Fruit fly (Drosophila melanogaster) S2 (cell line): ENCODE results near the gene CG43052.

ENCODE experiments used
- CG8478 ChIP-seq: fragments of >200 bp; optimal IDR thresholded peaks from 2 replicates; lab custom pipeline; 2018
- CTCF ChIP-seq, 2 experiments: fragments of >200 bp; optimal IDR thresholded peaks; 2 replicates each; lab custom pipeline; 2018

Gene CG43052

DNA sequence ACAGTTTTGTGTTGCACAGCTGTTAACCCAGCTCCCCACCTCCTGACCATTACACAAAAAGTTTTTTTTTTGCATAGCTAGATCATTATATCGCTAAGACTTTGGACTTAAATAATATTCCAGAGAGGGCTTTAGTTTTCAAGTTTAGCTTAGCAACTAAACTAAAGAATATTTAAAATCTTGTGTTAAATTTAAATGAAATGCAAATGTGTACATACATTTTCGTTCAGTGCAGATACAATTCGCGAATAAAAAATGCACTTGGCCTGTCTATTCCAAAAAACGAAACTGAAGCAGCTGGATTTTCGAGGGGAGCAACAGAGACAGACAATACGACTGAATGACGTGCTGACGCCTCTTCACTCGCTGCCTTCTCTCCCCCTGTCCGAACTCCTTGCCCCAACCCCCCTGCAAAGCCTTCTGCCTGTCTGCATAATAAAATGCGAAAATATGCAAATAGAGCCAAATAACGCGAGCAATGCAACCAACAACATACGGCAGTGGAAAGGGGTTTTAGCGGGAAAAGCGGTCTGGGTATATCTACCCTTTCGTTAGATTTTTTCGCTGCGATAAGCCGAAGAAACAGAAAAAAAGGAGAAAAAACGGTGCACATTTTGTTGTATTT lies 49.9 kb downstream of the CG43052 start:
- TF ChIP-seq CG8478 (no peak), CTCF (optimal IDR thresholded peaks at IDR 0.05; lab: Kevin White, UChicago) (no peak)
